Fruit fly (Drosophila melanogaster) whole organism, embryonic: ENCODE results near the gene CG3604.

Experiments used
- CG10267 ChIP-seq: fragments of 200-800 bp; sonication (Bioruptor generic); optimal IDR thresholded peaks from 2 replicates; lab custom pipeline; 2018; ENCODE audit warnings: missing biosample characterization, mild to moderate bottlenecking, missing genetic modification characterization, moderate library complexity
- CG10654 ChIP-seq: fragments of 200-800 bp; sonication (Bioruptor generic); optimal IDR thresholded peaks from 2 replicates; lab custom pipeline; 2016; ENCODE audit warnings: missing biosample characterization, missing genetic modification characterization
- CG11085 ChIP-seq: fragments of 200-800 bp; sonication (Bioruptor generic); IDR thresholded peaks from 2 replicates; pipeline ENCODE4 v1.3.6; 2022; ENCODE audit warnings: missing biosample characterization, missing genetic modification characterization
- CG12071 ChIP-seq: fragments of 200-800 bp; sonication (Bioruptor generic); optimal IDR thresholded peaks from 3 replicates; lab custom pipeline; 2018; ENCODE audit warnings: missing biosample characterization, mild to moderate bottlenecking, missing genetic modification characterization
- CG12391 ChIP-seq: fragments of 200-800 bp; sonication (Bioruptor generic); optimal IDR thresholded peaks from 3 replicates; lab custom pipeline; 2018; ENCODE audit warnings: missing biosample characterization, mild to moderate bottlenecking, missing genetic modification characterization, moderate library complexity
- CG15073 ChIP-seq: fragments of 200-800 bp; sonication (Bioruptor generic); optimal IDR thresholded peaks from 2 replicates; lab custom pipeline; 2016; ENCODE audit warnings: missing biosample characterization, missing genetic modification characterization
- CG15269 ChIP-seq: fragments of 200-800 bp; sonication (Bioruptor generic); optimal IDR thresholded peaks from 2 replicates; lab custom pipeline; 2018; ENCODE audit warnings: missing biosample characterization, mild to moderate bottlenecking, missing genetic modification characterization, moderate library complexity
- CG17912 ChIP-seq: fragments of 200-800 bp; sonication (Bioruptor generic); optimal IDR thresholded peaks from 2 replicates; lab custom pipeline; 2018; ENCODE audit warnings: missing biosample characterization, mild to moderate bottlenecking, missing genetic modification characterization
- CG18619 ChIP-seq: fragments of 200-800 bp; sonication (Bioruptor generic); optimal IDR thresholded peaks from 3 replicates; lab custom pipeline; 2017; ENCODE audit warnings: missing biosample characterization, mild to moderate bottlenecking, missing genetic modification characterization
- CG2678 ChIP-seq: fragments of 200-800 bp; sonication (Bioruptor generic); optimal IDR thresholded peaks from 3 replicates; lab custom pipeline; 2019; ENCODE audit warnings: missing biosample characterization, mild to moderate bottlenecking, missing genetic modification characterization, moderate library complexity
- CG2712 ChIP-seq: fragments of 200-800 bp; optimal IDR thresholded peaks from 3 replicates; lab custom pipeline; 2019; ENCODE audit warnings: missing biosample characterization, mild to moderate bottlenecking, missing genetic modification characterization, moderate library complexity
- CG3726 ChIP-seq: fragments of 200-800 bp; sonication (Bioruptor generic); IDR thresholded peaks from 3 replicates; pipeline ENCODE4, ENCODE4 v1.3.6; 2022; ENCODE audit warnings: missing biosample characterization, missing genetic modification characterization
- CG3847 ChIP-seq: fragments of 200-800 bp; sonication (Bioruptor generic); IDR thresholded peaks from 2 replicates; pipeline ENCODE4 v1.3.6; 2022; ENCODE audit warnings: missing biosample characterization, missing genetic modification characterization
- CG6175 ChIP-seq: fragments of 200-800 bp; sonication (Bioruptor generic); IDR thresholded peaks from 3 replicates; pipeline ENCODE4 v1.3.6; 2022; ENCODE audit warnings: missing biosample characterization, missing genetic modification characterization
- CG6689 ChIP-seq: fragments of 200-800 bp; sonication (Bioruptor generic); IDR thresholded peaks from 2 replicates; pipeline ENCODE4 v1.3.6; 2022; ENCODE audit warnings: missing biosample characterization, missing genetic modification characterization
- CG6854 ChIP-seq: fragments of 200-800 bp; sonication (Bioruptor generic); optimal IDR thresholded peaks from 3 replicates; lab custom pipeline; 2017; ENCODE audit warnings: missing biosample characterization, mild to moderate bottlenecking, missing genetic modification characterization
- CG7271 ChIP-seq: fragments of 200-800 bp; sonication (Bioruptor generic); optimal IDR thresholded peaks from 2 replicates; lab custom pipeline; 2018; ENCODE audit warnings: missing biosample characterization, mild to moderate bottlenecking, missing genetic modification characterization, moderate library complexity
- CG7357 ChIP-seq: fragments of 200-800 bp; sonication (Bioruptor generic); IDR thresholded peaks from 3 replicates; pipeline ENCODE4 v1.3.6; 2022; ENCODE audit warnings: missing biosample characterization, missing genetic modification characterization
- CG9727 ChIP-seq: fragments of 200-800 bp; sonication (Bioruptor generic); optimal IDR thresholded peaks from 3 replicates; lab custom pipeline; 2017; ENCODE audit warnings: missing biosample characterization, mild to moderate bottlenecking, missing genetic modification characterization
- D19B ChIP-seq: fragments of 200-800 bp; sonication (Bioruptor generic); optimal IDR thresholded peaks from 2 replicates; lab custom pipeline; 2017; ENCODE audit warnings: missing biosample characterization, mild to moderate bottlenecking, missing genetic modification characterization
- Drgx ChIP-seq: fragments of 200-800 bp; sonication (Bioruptor generic); IDR thresholded peaks from 2 replicates; pipeline ENCODE4 v1.3.6; 2022; ENCODE audit warnings: missing biosample characterization, missing genetic modification characterization
- GATAe ChIP-seq: fragments of 200-800 bp; sonication (Bioruptor generic); conservative IDR thresholded peaks from 2 replicates; pipeline ENCODE4 v1.3.6; 2022; ENCODE audit warnings: missing biosample characterization, missing genetic modification characterization
- HLH4C ChIP-seq: fragments of 200-800 bp; sonication (Bioruptor generic); IDR thresholded peaks from 3 replicates; pipeline ENCODE4 v1.3.6; 2022; ENCODE audit warnings: missing biosample characterization, missing genetic modification characterization; ENCODE audit not compliant: partially characterized antibody
- Mrtf ChIP-seq: fragments of 200-800 bp; sonication (Bioruptor generic); IDR thresholded peaks from 3 replicates; pipeline ENCODE4 v1.3.6; 2022; ENCODE audit warnings: missing biosample characterization, missing genetic modification characterization
- NfI ChIP-seq: fragments of 200-800 bp; sonication (Bioruptor generic); optimal IDR thresholded peaks from 3 replicates; lab custom pipeline; 2018; ENCODE audit warnings: missing biosample characterization, mild to moderate bottlenecking, missing genetic modification characterization, moderate library complexity
- Ptx1 ChIP-seq: fragments of 200-800 bp; sonication (Bioruptor generic); IDR thresholded peaks from 2 replicates; pipeline ENCODE4 v1.3.6; 2022; ENCODE audit warnings: missing biosample characterization, missing genetic modification characterization
- Sin3A ChIP-seq: fragments of >200 bp; optimal IDR thresholded peaks from 2 replicates; lab custom pipeline; 2018
- Spps ChIP-seq: fragments of 200-800 bp; sonication (Bioruptor generic); optimal IDR thresholded peaks from 2 replicates; lab custom pipeline; 2018; ENCODE audit warnings: missing biosample characterization, mild to moderate bottlenecking, missing genetic modification characterization
- Tbp ChIP-seq: fragments of >200 bp; optimal IDR thresholded peaks from 2 replicates; lab custom pipeline; 2018; ENCODE audit warnings: missing biosample characterization, missing genetic modification characterization
- ap ChIP-seq: fragments of 200-800 bp; sonication (Bioruptor generic); IDR thresholded peaks from 2 replicates; pipeline ENCODE4 v1.3.6; 2022; ENCODE audit warnings: missing biosample characterization, missing genetic modification characterization
- chif ChIP-seq, 2 experiments: fragments of 200-800 bp; sonication (Bioruptor generic); optimal IDR thresholded peaks; 3 replicates each; lab custom pipeline; 2016; ENCODE audit warnings: missing biosample characterization in 2 of 2, missing genetic modification characterization in 2 of 2
- ems ChIP-seq: fragments of 200-800 bp; sonication (Bioruptor generic); optimal IDR thresholded peaks from 3 replicates; lab custom pipeline; 2016; ENCODE audit warnings: missing biosample characterization, missing genetic modification characterization
- esg ChIP-seq: fragments of 200-800 bp; sonication (Bioruptor generic); conservative IDR thresholded peaks from 2 replicates; pipeline ENCODE4 v1.3.6; 2022; ENCODE audit warnings: missing biosample characterization, missing genetic modification characterization
- eyg ChIP-seq: fragments of 200-800 bp; sonication (Bioruptor generic); optimal IDR thresholded peaks from 3 replicates; lab custom pipeline; 2016; ENCODE audit warnings: missing biosample characterization, missing genetic modification characterization
- gro ChIP-seq: fragments of 200-800 bp; sonication (Bioruptor generic); optimal IDR thresholded peaks from 2 replicates; lab custom pipeline; 2016; ENCODE audit warnings: missing biosample characterization, missing genetic modification characterization
- hb ChIP-seq: fragments of 200-800 bp; sonication (Bioruptor generic); IDR thresholded peaks from 3 replicates; pipeline ENCODE4 v1.3.6; 2022; ENCODE audit warnings: missing biosample characterization, missing genetic modification characterization; ENCODE audit not compliant: partially characterized antibody
- inv ChIP-seq: fragments of 200-800 bp; sonication (Bioruptor generic); IDR thresholded peaks from 2 replicates; pipeline ENCODE4 v1.3.6; 2022; ENCODE audit warnings: missing biosample characterization, missing genetic modification characterization; ENCODE audit not compliant: partially characterized antibody
- jumu ChIP-seq: fragments of 200-800 bp; sonication (Bioruptor generic); optimal IDR thresholded peaks from 3 replicates; lab custom pipeline; 2016; ENCODE audit warnings: missing biosample characterization, missing genetic modification characterization
- lilli ChIP-seq: fragments of 200-800 bp; sonication (Bioruptor generic); optimal IDR thresholded peaks from 3 replicates; lab custom pipeline; 2016; ENCODE audit warnings: missing biosample characterization, missing genetic modification characterization
- luna ChIP-seq: fragments of 200-800 bp; sonication (Bioruptor generic); optimal IDR thresholded peaks from 2 replicates; lab custom pipeline; 2016; ENCODE audit warnings: missing biosample characterization, missing genetic modification characterization
- maf-S ChIP-seq: fragments of 200-800 bp; sonication (Bioruptor generic); optimal IDR thresholded peaks from 2 replicates; lab custom pipeline; 2016; ENCODE audit warnings: missing biosample characterization, missing genetic modification characterization
- mirr ChIP-seq: fragments of 200-800 bp; sonication (Bioruptor generic); optimal IDR thresholded peaks from 3 replicates; lab custom pipeline; 2018; ENCODE audit warnings: missing biosample characterization, mild to moderate bottlenecking, missing genetic modification characterization
- mld ChIP-seq: fragments of 200-800 bp; sonication (Bioruptor generic); IDR thresholded peaks from 3 replicates; pipeline ENCODE4 v1.3.6; 2022; ENCODE audit warnings: missing biosample characterization, missing genetic modification characterization; ENCODE audit not compliant: partially characterized antibody
- nerfin-1 ChIP-seq: fragments of 200-800 bp; sonication (Bioruptor generic); optimal IDR thresholded peaks from 3 replicates; lab custom pipeline; 2019; ENCODE audit warnings: missing biosample characterization, mild to moderate bottlenecking, missing genetic modification characterization, moderate library complexity
- pita ChIP-seq: fragments of 200-800 bp; sonication (Bioruptor generic); optimal IDR thresholded peaks from 2 replicates; lab custom pipeline; 2017; ENCODE audit warnings: missing biosample characterization, mild to moderate bottlenecking, missing genetic modification characterization
- ranshi ChIP-seq: fragments of 200-800 bp; sonication (Bioruptor generic); IDR thresholded peaks from 2 replicates; pipeline ENCODE4 v1.3.6; 2022; ENCODE audit warnings: missing biosample characterization, missing genetic modification characterization
- rib ChIP-seq: fragments of 200-800 bp; sonication (Bioruptor generic); IDR thresholded peaks from 2 replicates; pipeline ENCODE4 v1.3.6; 2022; ENCODE audit warnings: missing biosample characterization, missing genetic modification characterization
- run ChIP-seq: fragments of 200-800 bp; sonication (Bioruptor generic); optimal IDR thresholded peaks from 3 replicates; lab custom pipeline; 2018; ENCODE audit warnings: missing biosample characterization, mild to moderate bottlenecking, missing genetic modification characterization
- slou ChIP-seq: fragments of 200-800 bp; sonication (Bioruptor generic); optimal IDR thresholded peaks from 3 replicates; lab custom pipeline; 2016; ENCODE audit warnings: missing biosample characterization, missing genetic modification characterization
- so ChIP-seq: fragments of 200-800 bp; sonication (Bioruptor generic); IDR thresholded peaks from 3 replicates; pipeline ENCODE4 v1.3.6; 2022; ENCODE audit warnings: missing biosample characterization, missing genetic modification characterization
- sqz ChIP-seq: fragments of 200-800 bp; sonication (Bioruptor generic); optimal IDR thresholded peaks from 3 replicates; lab custom pipeline; 2018; ENCODE audit warnings: missing biosample characterization, mild to moderate bottlenecking, missing genetic modification characterization
- sug ChIP-seq: fragments of 200-800 bp; optimal IDR thresholded peaks from 2 replicates; lab custom pipeline; 2019; ENCODE audit warnings: missing biosample characterization, mild to moderate bottlenecking, missing genetic modification characterization, moderate library complexity

The CG3604 gene

DNA sequence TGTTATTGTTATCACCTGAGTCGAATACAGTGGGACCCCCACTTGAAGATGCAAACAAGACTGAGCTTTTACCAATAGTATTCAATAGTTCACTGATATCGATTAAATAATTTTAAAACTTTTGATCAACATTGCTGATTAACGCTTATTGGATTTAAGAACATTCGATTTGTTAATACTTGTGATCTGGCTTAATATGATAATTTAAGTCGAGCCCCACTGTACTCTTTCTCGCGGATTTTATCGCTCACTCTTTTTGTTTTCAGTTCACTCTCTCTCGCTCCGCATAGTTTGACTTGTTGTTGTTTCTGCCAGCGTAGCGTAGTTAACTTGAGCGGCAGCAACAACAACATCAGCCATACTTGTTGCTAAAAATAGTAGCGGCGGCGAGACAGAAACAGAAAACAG, 42.0 kb downstream of the CG3604 start (continued):
- TF ChIP-seq CG12391 (tag; lab: Kevin White, UChicago) (peak; percentile 99), mirr (GFP tag; lab: Kevin White, UChicago) (peak; percentile 99), so (GFP tag; lab: Robert Waterston, UW) (peak; percentile 98), CG2678 (peak; percentile 99), CG9727 (GFP tag; lab: Kevin White, UChicago) (peak; percentile 98), CG2712 (tag; lab: Kevin White, UChicago) (peak; percentile 99), Spps (peak; percentile 97), CG6175 (peak; percentile 96), CG15073 (GFP tag; lab: Kevin White, UChicago) (peak; percentile 85), inv (GFP tag; lab: Robert Waterston, UW) (no peak), HLH4C (GFP tag; lab: Robert Waterston, UW) (no peak), Mrtf (GFP tag; lab: Robert Waterston, UW) (peak; percentile 97), ranshi (GFP tag; lab: Robert Waterston, UW) (peak; percentile 98), CG12071 (GFP tag; lab: Kevin White, UChicago) (peak; percentile 99), CG3726 (GFP tag; lab: Robert Waterston, UW) (peak; percentile 94), esg (GFP tag; lab: Robert Waterston, UW) (peak; percentile 97), CG15269 (tag; lab: Kevin White, UChicago) (peak; percentile 98), pita (GFP tag; lab: Kevin White, UChicago) (no peak), CG6854 (GFP tag; lab: Kevin White, UChicago) (peak; percentile 97), sqz (GFP tag; lab: Kevin White, UChicago) (peak; percentile 97), slou (peak; percentile 92), jumu (GFP tag; lab: Kevin White, UChicago) (peak; percentile 98), eyg (GFP tag; lab: Kevin White, UChicago) (peak; percentile 97), hb (GFP tag; lab: Robert Waterston, UW) (no peak), Ptx1 (peak; percentile 98), D19B (peak; percentile 93), GATAe (GFP tag; lab: Robert Waterston, UW) (peak; percentile 97), CG17912 (GFP tag; lab: Kevin White, UChicago) (peak; percentile 97), CG7271 (tag; lab: Kevin White, UChicago) (peak; percentile 90), CG10267 (tag; lab: Kevin White, UChicago) (peak; percentile 96), nerfin-1 (tag; lab: Kevin White, UChicago) (peak; percentile 98), run (tag; lab: Kevin White, UChicago) (peak; percentile 97), CG11085 (peak; percentile 96), mld (GFP tag; lab: Robert Waterston, UW) (no peak), CG7357 (GFP tag; lab: Robert Waterston, UW) (peak; percentile 92), Tbp (GFP tag; lab: Kevin White, UChicago) (no peak), ap (peak; percentile 96), luna (GFP tag; lab: Kevin White, UChicago) (peak; percentile 96), CG10654 (peak; percentile 98), Sin3A (no peak), CG6689 (GFP tag; lab: Robert Waterston, UW) (peak; percentile 98), gro (GFP tag; lab: Kevin White, UChicago) (peak; percentile 98), ems (GFP tag; lab: Kevin White, UChicago) (peak; percentile 98), rib (GFP tag; lab: Robert Waterston, UW) (peak; percentile 98), sug (tag; lab: Kevin White, UChicago) (peak; percentile 98), NfI (peak; percentile 99), Drgx (peak; percentile 100), CG3847 (peak; percentile 98), chif (GFP tag; optimal IDR thresholded peaks at IDR 0.05; lab: Kevin White, UChicago) (peak; percentile 97 to 98), maf-S (GFP tag; lab: Kevin White, UChicago) (peak; percentile 96), CG18619 (peak; percentile 98), lilli (GFP tag; lab: Kevin White, UChicago) (peak; percentile 98)
